Fruit fly (Drosophila melanogaster) whole organism, embryonic: ENCODE measurements around the gene CG14805.

Experiments
- CG10147 ChIP-seq: fragments of 200-800 bp; sonication (Bioruptor generic); optimal IDR thresholded peaks from 2 replicates; lab custom pipeline; 2019; ENCODE audit warnings: missing biosample characterization, mild to moderate bottlenecking, missing genetic modification characterization, moderate library complexity
- CG11456 ChIP-seq: fragments of 200-800 bp; sonication (Bioruptor generic); IDR thresholded peaks from 3 replicates; pipeline ENCODE4 v1.3.6; 2022; ENCODE audit warnings: missing biosample characterization, missing genetic modification characterization
- CG11696 ChIP-seq: fragments of 200-800 bp; sonication (Bioruptor generic); IDR thresholded peaks from 2 replicates; pipeline ENCODE4 v1.3.6; 2022; ENCODE audit warnings: missing biosample characterization, missing genetic modification characterization
- CG12104 ChIP-seq: fragments of 200-800 bp; sonication (Bioruptor generic); optimal IDR thresholded peaks from 3 replicates; lab custom pipeline; 2016; ENCODE audit warnings: missing biosample characterization, missing genetic modification characterization
- CG14441 ChIP-seq: fragments of 200-800 bp; sonication (Bioruptor generic); IDR thresholded peaks from 2 replicates; pipeline ENCODE4 v1.3.6; 2022; ENCODE audit warnings: missing biosample characterization, missing genetic modification characterization
- CG1602 ChIP-seq: fragments of 200-800 bp; sonication (Bioruptor generic); optimal IDR thresholded peaks from 3 replicates; lab custom pipeline; 2016; ENCODE audit warnings: missing biosample characterization, missing genetic modification characterization
- CG1603 ChIP-seq: fragments of 200-800 bp; sonication (Bioruptor generic); optimal IDR thresholded peaks from 2 replicates; lab custom pipeline; 2019; ENCODE audit warnings: missing biosample characterization, mild to moderate bottlenecking, missing genetic modification characterization, moderate library complexity
- CG2116 ChIP-seq: fragments of 200-800 bp; sonication (Bioruptor generic); optimal IDR thresholded peaks from 3 replicates; lab custom pipeline; 2018; ENCODE audit warnings: missing biosample characterization, mild to moderate bottlenecking, missing genetic modification characterization
- CG30431 ChIP-seq: fragments of 200-800 bp; sonication (Bioruptor generic); optimal IDR thresholded peaks from 2 replicates; lab custom pipeline; 2017; ENCODE audit warnings: missing biosample characterization, missing genetic modification characterization
- CG3281 ChIP-seq: fragments of 200-800 bp; sonication (Bioruptor generic); optimal IDR thresholded peaks from 3 replicates; lab custom pipeline; 2017; ENCODE audit warnings: missing biosample characterization, mild to moderate bottlenecking, missing genetic modification characterization
- CG34422 ChIP-seq: fragments of 200-800 bp; sonication (Bioruptor generic); IDR thresholded peaks from 3 replicates; pipeline ENCODE4 v1.3.6; 2022; ENCODE audit warnings: missing biosample characterization, missing genetic modification characterization
- CG4424 ChIP-seq: fragments of 200-800 bp; sonication (Bioruptor generic); optimal IDR thresholded peaks from 3 replicates; lab custom pipeline; 2016; ENCODE audit warnings: missing biosample characterization, missing genetic modification characterization
- CG4730 ChIP-seq: fragments of 200-800 bp; sonication (Bioruptor generic); IDR thresholded peaks from 2 replicates; pipeline ENCODE4 v1.3.6; 2022; ENCODE audit warnings: missing biosample characterization, missing genetic modification characterization
- CG5245 ChIP-seq: fragments of 200-800 bp; sonication (Bioruptor generic); optimal IDR thresholded peaks from 3 replicates; lab custom pipeline; 2016; ENCODE audit warnings: missing biosample characterization, missing genetic modification characterization
- CG7839 ChIP-seq: fragments of 200-800 bp; sonication (Bioruptor generic); optimal IDR thresholded peaks from 3 replicates; lab custom pipeline; 2018; ENCODE audit warnings: missing biosample characterization, mild to moderate bottlenecking, missing genetic modification characterization, moderate library complexity
- CkIIα-i1 ChIP-seq: fragments of 200-800 bp; sonication (Bioruptor generic); IDR thresholded peaks from 2 replicates; pipeline ENCODE4 v1.3.6; 2022; ENCODE audit warnings: missing biosample characterization, missing genetic modification characterization
- Dip2 ChIP-seq: fragments of 200-800 bp; sonication (Bioruptor generic); IDR thresholded peaks from 2 replicates; pipeline ENCODE4 v1.3.6; 2022; ENCODE audit warnings: missing biosample characterization, missing genetic modification characterization
- Dref ChIP-seq: fragments of 200-800 bp; sonication (Bioruptor generic); IDR thresholded peaks from 2 replicates; pipeline ENCODE4 v1.3.6; 2022; ENCODE audit warnings: missing biosample characterization, missing genetic modification characterization
- E2f1 ChIP-seq: fragments of 200-800 bp; sonication (Bioruptor generic); IDR thresholded peaks from 2 replicates; pipeline ENCODE4 v1.3.6; 2022; ENCODE audit warnings: missing biosample characterization, missing genetic modification characterization
- ERR ChIP-seq: fragments of 200-800 bp; sonication (Bioruptor generic); optimal IDR thresholded peaks from 2 replicates; lab custom pipeline; 2016; ENCODE audit warnings: missing biosample characterization, missing genetic modification characterization
- Ets97D ChIP-seq: fragments of 200-800 bp; sonication (Bioruptor generic); optimal IDR thresholded peaks from 3 replicates; lab custom pipeline; 2016; ENCODE audit warnings: missing biosample characterization, missing genetic modification characterization
- Fer1 ChIP-seq: fragments of 200-800 bp; sonication (Bioruptor generic); optimal IDR thresholded peaks from 2 replicates; lab custom pipeline; 2017; ENCODE audit warnings: missing biosample characterization, mild to moderate bottlenecking, missing genetic modification characterization
- Fer3 ChIP-seq: fragments of 200-800 bp; sonication (Bioruptor generic); optimal IDR thresholded peaks from 2 replicates; lab custom pipeline; 2018; ENCODE audit warnings: missing biosample characterization, mild to moderate bottlenecking, missing genetic modification characterization, moderate library complexity
- GATAe ChIP-seq: fragments of 200-800 bp; sonication (Bioruptor generic); conservative IDR thresholded peaks from 2 replicates; pipeline ENCODE4 v1.3.6; 2022; ENCODE audit warnings: missing biosample characterization, missing genetic modification characterization
- HHEX ChIP-seq: fragments of 200-800 bp; sonication (Bioruptor generic); optimal IDR thresholded peaks from 3 replicates; lab custom pipeline; 2017; ENCODE audit warnings: missing biosample characterization, mild to moderate bottlenecking, missing genetic modification characterization, missing genetic modification reagents
- Hey ChIP-seq: fragments of 200-800 bp; sonication (Bioruptor generic); optimal IDR thresholded peaks from 3 replicates; lab custom pipeline; 2018; ENCODE audit warnings: missing biosample characterization, mild to moderate bottlenecking, missing genetic modification characterization
- Kr ChIP-seq: fragments of 200-800 bp; sonication (Bioruptor generic); optimal IDR thresholded peaks from 2 replicates; lab custom pipeline; 2017; ENCODE audit warnings: missing biosample characterization, mild to moderate bottlenecking, missing genetic modification characterization
- MESR4 ChIP-seq: fragments of 200-800 bp; sonication (Bioruptor generic); optimal IDR thresholded peaks from 2 replicates; lab custom pipeline; 2018; ENCODE audit warnings: missing biosample characterization, mild to moderate bottlenecking, missing genetic modification characterization, moderate library complexity
- MTF-1 ChIP-seq: fragments of 200-800 bp; sonication (Bioruptor generic); optimal IDR thresholded peaks from 2 replicates; lab custom pipeline; 2018; ENCODE audit warnings: missing biosample characterization, mild to moderate bottlenecking, missing genetic modification characterization, borderline replicate concordance
- Max ChIP-seq: fragments of 200-800 bp; sonication (Bioruptor generic); optimal IDR thresholded peaks from 2 replicates; lab custom pipeline; 2016; ENCODE audit warnings: missing biosample characterization, mild to moderate bottlenecking, missing genetic modification characterization
- Pdp1 ChIP-seq, 2 experiments: fragments of 200-800 bp; sonication (Bioruptor generic); optimal IDR thresholded peaks; 3 replicates each; lab custom pipeline; 2016; ENCODE audit warnings: missing biosample characterization in 2 of 2, missing genetic modification characterization in 2 of 2, mild to moderate bottlenecking in 1 of 2, moderate library complexity in 1 of 2
- Poxn ChIP-seq: fragments of 200-800 bp; sonication (Bioruptor generic); IDR thresholded peaks from 2 replicates; pipeline ENCODE4 v1.3.6; 2022; ENCODE audit warnings: missing biosample characterization, missing genetic modification characterization
- Spps ChIP-seq: fragments of 200-800 bp; sonication (Bioruptor generic); optimal IDR thresholded peaks from 2 replicates; lab custom pipeline; 2018; ENCODE audit warnings: missing biosample characterization, mild to moderate bottlenecking, missing genetic modification characterization
- az2 ChIP-seq: fragments of 200-800 bp; sonication (Bioruptor generic); optimal IDR thresholded peaks from 3 replicates; lab custom pipeline; 2016; ENCODE audit warnings: missing biosample characterization, missing genetic modification characterization
- dm ChIP-seq: fragments of 200-800 bp; sonication (Bioruptor generic); optimal IDR thresholded peaks from 3 replicates; lab custom pipeline; 2016; ENCODE audit warnings: missing biosample characterization, missing genetic modification characterization
- dysf ChIP-seq: fragments of 200-800 bp; sonication (Bioruptor generic); IDR thresholded peaks from 3 replicates; pipeline ENCODE4 v1.3.6; 2022; ENCODE audit warnings: missing biosample characterization, missing genetic modification characterization
- emc ChIP-seq: fragments of 200-800 bp; sonication (Bioruptor generic); optimal IDR thresholded peaks from 2 replicates; lab custom pipeline; 2016; ENCODE audit warnings: missing biosample characterization, missing genetic modification characterization
- eve ChIP-seq, 2 experiments: fragments of >200 bp; optimal IDR thresholded peaks; 2 replicates each; lab custom pipeline; 2017; ENCODE audit warnings: missing biosample characterization in 2 of 2, missing genetic modification characterization in 2 of 2
- fru ChIP-seq: fragments of >200 bp; optimal IDR thresholded peaks from 2 replicates; lab custom pipeline; 2017
- gcm ChIP-seq: fragments of 200-800 bp; sonication (Bioruptor generic); optimal IDR thresholded peaks from 2 replicates; lab custom pipeline; 2019; ENCODE audit warnings: missing biosample characterization, mild to moderate bottlenecking, missing genetic modification characterization, moderate library complexity
- gro ChIP-seq: fragments of 200-800 bp; sonication (Bioruptor generic); optimal IDR thresholded peaks from 2 replicates; lab custom pipeline; 2016; ENCODE audit warnings: missing biosample characterization, missing genetic modification characterization
- gsb-n ChIP-seq: fragments of 200-800 bp; sonication (Bioruptor generic); optimal IDR thresholded peaks from 3 replicates; lab custom pipeline; 2018; ENCODE audit warnings: missing biosample characterization, mild to moderate bottlenecking, missing genetic modification characterization
- gt ChIP-seq: fragments of 200-800 bp; sonication (Bioruptor generic); IDR thresholded peaks from 2 replicates; pipeline ENCODE4 v1.3.6; 2022; ENCODE audit warnings: missing biosample characterization, missing genetic modification characterization
- h ChIP-seq: fragments of >200 bp; optimal IDR thresholded peaks from 2 replicates; lab custom pipeline; 2017
- hb ChIP-seq: fragments of 200-800 bp; sonication (Bioruptor generic); IDR thresholded peaks from 3 replicates; pipeline ENCODE4 v1.3.6; 2022; ENCODE audit warnings: missing biosample characterization, missing genetic modification characterization; ENCODE audit not compliant: partially characterized antibody
- nau ChIP-seq: fragments of 200-800 bp; sonication (Bioruptor generic); optimal IDR thresholded peaks from 3 replicates; lab custom pipeline; 2017; ENCODE audit warnings: missing biosample characterization, mild to moderate bottlenecking, missing genetic modification characterization, missing genetic modification reagents
- nerfin-2 ChIP-seq: fragments of 200-800 bp; sonication (Bioruptor generic); IDR thresholded peaks from 2 replicates; pipeline ENCODE4 v1.3.6; 2022; ENCODE audit warnings: missing biosample characterization, missing genetic modification characterization; ENCODE audit not compliant: partially characterized antibody
- pum ChIP-seq: fragments of 200-800 bp; sonication (Bioruptor generic); optimal IDR thresholded peaks from 2 replicates; lab custom pipeline; 2016; ENCODE audit warnings: missing biosample characterization, missing genetic modification characterization
- sim ChIP-seq: fragments of 200-800 bp; sonication (Bioruptor generic); IDR thresholded peaks from 2 replicates; pipeline ENCODE4 v1.3.6; 2022; ENCODE audit warnings: missing biosample characterization, missing genetic modification characterization
- slbo ChIP-seq: fragments of 200-800 bp; sonication (Bioruptor generic); IDR thresholded peaks from 2 replicates; pipeline ENCODE4 v1.3.6; 2022; ENCODE audit warnings: missing biosample characterization, missing genetic modification characterization
- ttk ChIP-seq: fragments of 200-800 bp; sonication (Bioruptor generic); IDR thresholded peaks from 2 replicates; pipeline ENCODE4 v2.1.2; 2022; ENCODE audit warnings: missing biosample characterization, missing genetic modification characterization
- yki ChIP-seq: fragments of >200 bp; optimal IDR thresholded peaks from 3 replicates; lab custom pipeline; 2018

CG14805 gene

DNA sequence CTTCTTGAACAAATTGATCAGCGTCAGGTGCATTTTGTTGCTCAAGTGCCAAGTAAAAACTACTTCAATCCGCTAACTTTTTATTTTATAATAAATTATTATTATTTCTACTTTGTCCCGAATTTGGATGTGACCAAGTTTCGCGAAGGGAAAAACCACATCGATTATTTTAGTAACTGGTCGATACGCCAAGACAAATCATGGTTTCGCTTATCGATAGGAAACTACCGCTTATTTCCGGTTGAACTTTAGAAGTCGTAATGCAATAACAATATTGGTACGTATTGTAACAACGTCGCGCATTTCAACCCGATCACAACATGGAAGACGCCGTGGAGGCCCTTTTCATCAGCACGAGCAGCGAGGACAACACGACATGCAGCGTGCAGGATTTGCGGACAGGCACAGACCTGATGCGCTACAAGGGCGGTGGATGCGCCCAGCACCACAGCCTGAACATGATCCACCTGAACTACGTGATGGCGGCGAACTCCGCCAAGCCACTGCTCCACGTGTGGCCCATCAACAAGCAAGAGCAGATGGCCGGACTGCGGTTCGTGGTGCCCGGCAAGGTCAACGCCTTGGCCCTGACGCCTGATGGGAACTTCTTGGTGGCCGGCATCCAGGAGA lies at the start of gene CG14805, which contains the start of gene CG14817 (continued):
- TF ChIP-seq slbo (GFP tag; lab: Robert Waterston, UW) (0 out of 2 replicates have a peak, but pooled peaks have one; percentile 38), MTF-1 (GFP tag; lab: Kevin White, UChicago) (peak; percentile 92), Kr (GFP tag; lab: Kevin White, UChicago) (no peak), gt (no peak), Spps (tag; lab: Kevin White, UChicago) (peak; percentile 56), CG12104 (GFP tag; lab: Kevin White, UChicago) (peak; percentile 57), yki (no peak), dm (GFP tag; lab: Kevin White, UChicago) (peak; percentile 38), gro (GFP tag; lab: Kevin White, UChicago) (no peak), hb (GFP tag; lab: Robert Waterston, UW) (no peak), Poxn (GFP tag; lab: Robert Waterston, UW) (no peak), CG7839 (peak; percentile 66), Fer3 (tag; lab: Kevin White, UChicago) (peak; percentile 76), az2 (GFP tag; lab: Kevin White, UChicago) (peak; percentile 29), nerfin-2 (GFP tag; lab: Robert Waterston, UW) (no peak), emc (GFP tag; lab: Kevin White, UChicago) (no peak), dysf (peak; percentile 53; the same call in 1 of the 3 replicates), CG5245 (no peak), CG4424 (GFP tag; lab: Kevin White, UChicago) (no peak), CG4730 (GFP tag; lab: Robert Waterston, UW) (no peak), Hey (tag; lab: Kevin White, UChicago) (no peak), sim (GFP tag; lab: Robert Waterston, UW) (peak; percentile 23; the same call in 1 of the 2 replicates), GATAe (GFP tag; lab: Robert Waterston, UW) (no peak), E2f1 (GFP tag; lab: Robert Waterston, UW) (no peak), CG10147 (GFP tag; lab: Kevin White, UChicago) (peak; percentile 76), ERR (GFP tag; lab: Kevin White, UChicago) (no peak), Dip2 (GFP tag; lab: Robert Waterston, UW) (no peak), CG1602 (GFP tag; lab: Kevin White, UChicago) (no peak), MESR4 (GFP tag; lab: Kevin White, UChicago) (peak; percentile 87), CG11696 (GFP tag; lab: Robert Waterston, UW) (no peak), Fer1 (GFP tag; lab: Kevin White, UChicago) (peak; percentile 93), Dref (peak; percentile 78), CG14441 (no peak), Pdp1 (GFP tag; optimal IDR thresholded peaks at IDR 0.05; lab: Kevin White, UChicago) (peak in 1 of 2 experiments; percentile 55), CkIIα-i1 (GFP tag; lab: Robert Waterston, UW) (0 out of 2 replicates have a peak, but pooled peaks have one; percentile 2), Max (GFP tag; lab: Kevin White, UChicago) (peak; percentile 37), ttk (GFP tag; lab: Robert Waterston, UW) (no peak), h (lab: Kevin White, UChicago) (no peak), CG2116 (GFP tag; lab: Kevin White, UChicago) (peak; percentile 91), fru (lab: Kevin White, UChicago) (no peak), CG30431 (GFP tag; lab: Kevin White, UChicago) (peak; percentile 22), CG34422 (peak; percentile 58; the same call in 1 of the 3 replicates), CG3281 (GFP tag; lab: Kevin White, UChicago) (peak; percentile 89), CG11456 (peak; percentile 77; the same call in 2 of the 3 replicates), HHEX (GFP tag; lab: Kevin White, UChicago) (peak; percentile 84), eve (GFP tag; optimal IDR thresholded peaks at IDR 0.05; lab: Kevin White, UChicago) (no peak), Ets97D (GFP tag; lab: Kevin White, UChicago) (peak; percentile 98), gcm (GFP tag; lab: Kevin White, UChicago) (peak; percentile 79), gsb-n (tag; lab: Kevin White, UChicago) (peak; percentile 67), pum (GFP tag; lab: Kevin White, UChicago) (no peak), CG1603 (tag; lab: Kevin White, UChicago) (no peak), nau (GFP tag; lab: Kevin White, UChicago) (no peak)
